Worm (Caenorhabditis elegans) whole organism, L4 larva: ENCODE data around the gene W02B12.1.

Experiments
- D1046.2 ChIP-seq: fragments of 200-800 bp; sonication (Bioruptor generic); IDR thresholded peaks from 2 replicates; pipeline ENCODE4 v1.3.6; 2022; ENCODE audit warnings: missing genetic modification characterization, missing compliant biosample characterization
- F26F4.8 ChIP-seq: fragments of 200-800 bp; sonication (Bioruptor generic); conservative IDR thresholded peaks from 2 replicates; pipeline ENCODE4 v1.3.6; 2022; ENCODE audit warnings: missing genetic modification characterization, missing compliant biosample characterization
- F37D6.2 ChIP-seq: sonication (generic microtip); optimal IDR thresholded peaks from 2 replicates; lab custom pipeline; 2016; ENCODE audit warnings: mild to moderate bottlenecking, missing genetic modification characterization, missing compliant biosample characterization
- F44E2.7 ChIP-seq: fragments of 200-800 bp; sonication (Bioruptor generic); IDR thresholded peaks from 2 replicates; pipeline ENCODE4 v2.1.2; 2022; ENCODE audit warnings: missing genetic modification characterization, missing compliant biosample characterization
- F49E8.2 ChIP-seq: sonication (generic microtip); optimal IDR thresholded peaks from 2 replicates; lab custom pipeline; 2016; ENCODE audit warnings: missing compliant biosample characterization, mild to moderate bottlenecking, missing genetic modification characterization, borderline replicate concordance
- R02D3.7 ChIP-seq: fragments of 150-350 bp; sonication (generic microtip); optimal IDR thresholded peaks from 3 replicates; lab custom pipeline; 2014; ENCODE audit warnings: missing biosample characterization, missing genetic modification characterization
- Y48G9A.11 ChIP-seq: fragments of 200-800 bp; sonication (Bioruptor generic); IDR thresholded peaks from 2 replicates; pipeline ENCODE4 v1.3.6; 2022; ENCODE audit warnings: missing genetic modification reagents, missing genetic modification characterization, missing compliant biosample characterization
- Y75B8A.6 ChIP-seq: fragments of 200-800 bp; sonication (Bioruptor generic); IDR thresholded peaks from 2 replicates; pipeline ENCODE4 v1.3.6; 2022; ENCODE audit warnings: missing genetic modification reagents, missing genetic modification characterization, missing compliant biosample characterization
- ZK337.2 ChIP-seq: fragments of 200-800 bp; sonication (Bioruptor generic); IDR thresholded peaks from 2 replicates; pipeline ENCODE4 v1.3.6; 2022; ENCODE audit warnings: missing genetic modification reagents, missing genetic modification characterization, missing compliant biosample characterization
- aha-1 ChIP-seq: fragments of 150-350 bp; peaks from one replicate; lab custom pipeline; 2014; ENCODE audit warnings: missing biosample characterization, missing genetic modification characterization
- aly-2 ChIP-seq: sonication (generic microtip); optimal IDR thresholded peaks from 2 replicates; lab custom pipeline; 2018; ENCODE audit warnings: missing biosample characterization, missing genetic modification characterization
- arid-1 ChIP-seq: fragments of 200-800 bp; sonication (Bioruptor generic); conservative IDR thresholded peaks from 2 replicates; pipeline ENCODE4 v1.3.6; 2022; ENCODE audit warnings: missing genetic modification reagents, missing genetic modification characterization, missing compliant biosample characterization
- ceh-44 ChIP-seq: fragments of 200-800 bp; sonication (Bioruptor generic); IDR thresholded peaks from 2 replicates; pipeline ENCODE4 v1.3.6; 2022; ENCODE audit warnings: missing genetic modification reagents, missing genetic modification characterization, missing compliant biosample characterization
- ceh-62 ChIP-seq: sonication (generic microtip); optimal IDR thresholded peaks from 2 replicates; lab custom pipeline; 2017; ENCODE audit warnings: missing biosample characterization, missing genetic modification characterization
- daf-12 ChIP-seq: fragments of 150-350 bp; optimal IDR thresholded peaks from 2 replicates; lab custom pipeline; 2014; ENCODE audit warnings: missing biosample characterization, missing genetic modification reagents, missing genetic modification characterization
- dmd-6 ChIP-seq: fragments of 200-800 bp; sonication (Bioruptor generic); IDR thresholded peaks from 2 replicates; pipeline ENCODE4 v1.3.6; 2022; ENCODE audit warnings: missing genetic modification reagents, missing genetic modification characterization, missing compliant biosample characterization
- dpl-1 ChIP-seq: fragments of 150-350 bp; optimal IDR thresholded peaks from 2 replicates; lab custom pipeline; 2014; ENCODE audit warnings: missing biosample characterization, missing genetic modification reagents, missing genetic modification characterization
- dve-1 ChIP-seq: sonication (generic microtip); optimal IDR thresholded peaks from 2 replicates; lab custom pipeline; 2017; ENCODE audit warnings: antibody characterized with exemption, mild to moderate bottlenecking, missing genetic modification characterization, missing compliant biosample characterization; ENCODE audit not compliant: insufficient read depth
- hmg-1.1 ChIP-seq: fragments of 200-800 bp; sonication (Bioruptor generic); IDR thresholded peaks from 2 replicates; pipeline ENCODE4 v1.3.6; 2022; ENCODE audit warnings: missing genetic modification reagents, missing genetic modification characterization, missing compliant biosample characterization
- lin-13 ChIP-seq: fragments of 150-350 bp; optimal IDR thresholded peaks from 2 replicates; lab custom pipeline; 2014; ENCODE audit warnings: missing biosample characterization, missing genetic modification reagents, missing genetic modification characterization
- lin-15B ChIP-seq: fragments of 150-350 bp; sonication (generic microtip); optimal IDR thresholded peaks from 3 replicates; lab custom pipeline; 2014; ENCODE audit warnings: missing biosample characterization, missing genetic modification characterization
- lin-29 ChIP-seq: fragments of 200-800 bp; sonication (Bioruptor generic); IDR thresholded peaks from 2 replicates; pipeline ENCODE4 v1.3.6; 2022; ENCODE audit warnings: missing genetic modification reagents, missing genetic modification characterization, missing compliant biosample characterization
- lin-38 ChIP-seq: fragments of 200-800 bp; sonication (Bioruptor generic); IDR thresholded peaks from 2 replicates; pipeline ENCODE4 v1.3.6; 2022; ENCODE audit warnings: missing genetic modification reagents, missing genetic modification characterization, missing compliant biosample characterization
- lin-39 ChIP-seq: fragments of 150-350 bp; optimal IDR thresholded peaks from 2 replicates; lab custom pipeline; 2014; ENCODE audit warnings: missing biosample characterization, missing genetic modification reagents, missing genetic modification characterization
- lir-3 ChIP-seq: sonication (generic microtip); optimal IDR thresholded peaks from 2 replicates; lab custom pipeline; 2016; ENCODE audit warnings: mild to moderate bottlenecking, missing genetic modification characterization, missing compliant biosample characterization
- lsy-2 ChIP-seq, 2 experiments: fragments of 150-350 bp in 1 of 2; sonication (generic microtip) in 1 of 2; optimal IDR thresholded peaks; 2 replicates each; lab custom pipeline; 2014 to 2017; ENCODE audit warnings: missing biosample characterization in 2 of 2, missing genetic modification characterization in 2 of 2
- mdl-1 ChIP-seq, 2 experiments: fragments of 150-350 bp in 1 of 2; sonication (generic microtip) in 1 of 2; optimal IDR thresholded peaks; 2 replicates each; lab custom pipeline; 2014 to 2017; ENCODE audit warnings: missing biosample characterization in 2 of 2, missing genetic modification characterization in 2 of 2
- mep-1 ChIP-seq: fragments of 150-350 bp; sonication (generic microtip); optimal IDR thresholded peaks from 3 replicates; lab custom pipeline; 2014; ENCODE audit warnings: missing biosample characterization, missing genetic modification characterization
- mes-2 ChIP-seq: sonication (generic microtip); optimal IDR thresholded peaks from 2 replicates; lab custom pipeline; 2016; ENCODE audit warnings: missing genotype, mild to moderate bottlenecking, missing genetic modification characterization, missing compliant biosample characterization; ENCODE audit not compliant: poor library complexity, severe bottlenecking
- mxl-2 ChIP-seq: fragments of 200-800 bp; sonication (Bioruptor generic); conservative IDR thresholded peaks from 2 replicates; pipeline ENCODE4 v1.3.6; 2022; ENCODE audit warnings: missing genetic modification reagents, missing genetic modification characterization, missing compliant biosample characterization
- nhr-102 ChIP-seq: sonication (generic microtip); optimal IDR thresholded peaks from 2 replicates; lab custom pipeline; 2016; ENCODE audit warnings: mild to moderate bottlenecking, missing genetic modification characterization, moderate library complexity, missing compliant biosample characterization
- nhr-111 ChIP-seq: fragments of 200-800 bp; sonication (Bioruptor generic); optimal IDR thresholded peaks from 2 replicates; lab custom pipeline; 2018; ENCODE audit warnings: mild to moderate bottlenecking, missing genetic modification characterization, missing compliant biosample characterization
- nhr-237 ChIP-seq: sonication (generic microtip); optimal IDR thresholded peaks from 2 replicates; lab custom pipeline; 2017; ENCODE audit warnings: missing biosample characterization, missing genetic modification characterization
- nhr-77 ChIP-seq: fragments of 150-350 bp; optimal IDR thresholded peaks from 2 replicates; lab custom pipeline; 2014; ENCODE audit warnings: missing biosample characterization, missing genetic modification characterization
- saeg-2 ChIP-seq: fragments of 200-800 bp; sonication (Bioruptor generic); IDR thresholded peaks from 2 replicates; pipeline ENCODE4 v1.3.6; 2022; ENCODE audit warnings: missing genetic modification reagents, missing genetic modification characterization, missing compliant biosample characterization
- set-16 ChIP-seq: fragments of 200-800 bp; sonication (Bioruptor generic); IDR thresholded peaks from 2 replicates; pipeline ENCODE4 v1.3.6; 2022; ENCODE audit warnings: missing genetic modification reagents, missing genetic modification characterization, missing compliant biosample characterization
- snpc-1.2 ChIP-seq: fragments of 200-800 bp; sonication (Bioruptor generic); IDR thresholded peaks from 2 replicates; pipeline ENCODE4 v1.3.6; 2022; ENCODE audit warnings: missing genetic modification reagents, missing genetic modification characterization, missing compliant biosample characterization
- spr-3 ChIP-seq: fragments of 200-800 bp; sonication (Bioruptor generic); optimal IDR thresholded peaks from 2 replicates; lab custom pipeline; 2018; ENCODE audit warnings: mild to moderate bottlenecking, missing genetic modification characterization, missing compliant biosample characterization
- tag-97 ChIP-seq: fragments of 200-800 bp; sonication (Bioruptor generic); IDR thresholded peaks from 2 replicates; pipeline ENCODE4 v1.3.6; 2022; ENCODE audit warnings: missing genetic modification characterization, missing compliant biosample characterization
- unc-130 ChIP-seq: sonication (generic microtip); optimal IDR thresholded peaks from 2 replicates; lab custom pipeline; 2016; ENCODE audit warnings: missing genetic modification reagents, missing genetic modification characterization, missing compliant biosample characterization
- unc-39 ChIP-seq: sonication (generic microtip); optimal IDR thresholded peaks from 2 replicates; lab custom pipeline; 2017; ENCODE audit warnings: missing biosample characterization, missing genetic modification characterization
- ztf-11 ChIP-seq: fragments of 150-350 bp; optimal IDR thresholded peaks from 2 replicates; lab custom pipeline; 2014; ENCODE audit warnings: missing biosample characterization, missing genetic modification characterization
- ztf-7 ChIP-seq: fragments of 150-350 bp; optimal IDR thresholded peaks from 2 replicates; lab custom pipeline; 2014; ENCODE audit warnings: missing biosample characterization, missing genetic modification characterization

W02B12.1 gene

ce11 chrII:11453025-11453424, 4.2 kb downstream of the W02B12.1 start, which contains the start of gene rsp-1 (continued):
- peak; percentile 78 for TF ChIP-seq F37D6.2 (tag; lab: Kevin White, UChicago)
- peak; percentile 23 for TF ChIP-seq ztf-7 (tag; lab: Kevin White, UChicago)
- TF ChIP-seq, all 104 proteins: peak for 62

ce11 chrII:11453639-11454038, 4.8 kb downstream of the W02B12.1 start:
- TF ChIP-seq dmd-6 (GFP tag; lab: Robert Waterston, UW), result peak; percentile 13; the same call in 1 of the 2 replicates
- TF ChIP-seq hmg-1.1 (GFP tag; lab: Robert Waterston, UW), result 0 out of 2 replicates have a peak, but pooled peaks have one; percentile 10
- TF ChIP-seq lin-38, result no peak

- no peak for TF ChIP-seq nhr-102 (tag; lab: Kevin White, UChicago)
- TF ChIP-seq D1046.2 (GFP tag; lab: Robert Waterston, UW), result no peak
- TF ChIP-seq snpc-1.2 (GFP tag; lab: Robert Waterston, UW), result no peak
- no peak for TF ChIP-seq ceh-62 (tag; lab: Kevin White, UChicago)
- TF ChIP-seq aha-1 (tag; lab: Kevin White, UChicago), result peak; percentile 13
- no peak for TF ChIP-seq dve-1
- no peak for TF ChIP-seq nhr-77 (tag; lab: Kevin White, UChicago)
- no peak for TF ChIP-seq aly-2 (tag; lab: Kevin White, UChicago)
- TF ChIP-seq set-16 (GFP tag; lab: Robert Waterston, UW), result peak; percentile 89
Measured at ce11 chrII:11455140-11455539, 6.3 kb downstream of the W02B12.1 start.

- TF ChIP-seq mes-2 (tag; lab: Kevin White, UChicago), result peak; percentile 25
- TF ChIP-seq mep-1, result peak; percentile 5
- no peak for TF ChIP-seq dpl-1 (GFP tag; lab: Kevin White, UChicago)
- TF ChIP-seq lin-38, result peak; percentile 30
- TF ChIP-seq Y48G9A.11 (GFP tag; lab: Robert Waterston, UW), result no peak
Measured at ce11 chrII:11455715-11456114, 6.9 kb downstream of the W02B12.1 start.

- TF ChIP-seq mdl-1 (tag; optimal IDR thresholded peaks at IDR 0.05; lab: Kevin White, UChicago), result no peak
- TF ChIP-seq daf-12, result no peak
- TF ChIP-seq nhr-102 (tag; lab: Kevin White, UChicago), result no peak
- TF ChIP-seq R02D3.7 (tag; lab: Kevin White, UChicago), result no peak
- no peak for TF ChIP-seq lin-29 (GFP tag; lab: Robert Waterston, UW)
- no peak for TF ChIP-seq lin-15B (tag; lab: Kevin White, UChicago)
- TF ChIP-seq nhr-111 (GFP tag; lab: Kevin White, UChicago), result no peak
- no peak for TF ChIP-seq unc-130 (GFP tag; lab: Kevin White, UChicago)
- TF ChIP-seq ztf-11, result no peak
- TF ChIP-seq nhr-237 (tag; lab: Kevin White, UChicago), result no peak
- TF ChIP-seq Y75B8A.6 (GFP tag; lab: Robert Waterston, UW), result no peak
- no peak for TF ChIP-seq F44E2.7
- TF ChIP-seq F49E8.2 (tag; lab: Kevin White, UChicago), result no peak
- TF ChIP-seq lin-38, result peak; percentile 20; the same call in 1 of the 2 replicates
- no peak for TF ChIP-seq lin-13 (GFP tag; lab: Kevin White, UChicago)
- TF ChIP-seq ceh-44 (GFP tag; lab: Robert Waterston, UW), result no peak
- no peak for TF ChIP-seq lir-3
- TF ChIP-seq tag-97 (GFP tag; lab: Robert Waterston, UW), result no peak
- TF ChIP-seq lsy-2 (tag; optimal IDR thresholded peaks at IDR 0.05; lab: Kevin White, UChicago), result no peak
- TF ChIP-seq saeg-2 (GFP tag; lab: Robert Waterston, UW), result no peak
- no peak for TF ChIP-seq arid-1 (GFP tag; lab: Robert Waterston, UW)
- no peak for TF ChIP-seq lin-39 (tag; lab: Kevin White, UChicago)
- TF ChIP-seq ZK337.2, result no peak
- no peak for TF ChIP-seq spr-3 (GFP tag; lab: Kevin White, UChicago)
- TF ChIP-seq dpl-1 (GFP tag; lab: Kevin White, UChicago), result no peak
- no peak for TF ChIP-seq snpc-1.2 (GFP tag; lab: Robert Waterston, UW)
- TF ChIP-seq aha-1 (tag; lab: Kevin White, UChicago), result peak; percentile 12
- no peak for TF ChIP-seq unc-39
- TF ChIP-seq Y48G9A.11 (GFP tag; lab: Robert Waterston, UW), result no peak
- TF ChIP-seq mxl-2 (GFP tag; lab: Robert Waterston, UW), result no peak
- TF ChIP-seq F26F4.8 (GFP tag; lab: Robert Waterston, UW), result no peak
- TF ChIP-seq F37D6.2 (tag; lab: Kevin White, UChicago), result no peak
- TF ChIP-seq dve-1, result peak; percentile 39
Measured at ce11 chrII:11459883-11460282, 11.1 kb downstream of the W02B12.1 start.
